Worm (Caenorhabditis elegans) whole organism, L3 larva: ENCODE data around the gene cyb-2.1.
"Not testable (repeated sequence)": the region's sequence is repeated elsewhere in the genome, so short reads cannot be mapped to it uniquely, and the experiment has no call there.

ENCODE experiments used
- R02D3.7 ChIP-seq: fragments of 150-350 bp; optimal IDR thresholded peaks from 2 replicates; lab custom pipeline; 2014; ENCODE audit warnings: missing biosample characterization, missing genetic modification characterization
- ZK546.5 ChIP-seq: sonication (generic microtip); optimal IDR thresholded peaks from 2 replicates; lab custom pipeline; 2017; ENCODE audit warnings: missing biosample characterization, missing genetic modification characterization
- aly-2 ChIP-seq: fragments of 150-350 bp; optimal IDR thresholded peaks from 2 replicates; lab custom pipeline; 2014; ENCODE audit warnings: missing biosample characterization, missing genetic modification characterization
- ama-1 ChIP-seq: fragments of 150-350 bp; optimal IDR thresholded peaks from 2 replicates; lab custom pipeline; 2018
- ceh-16 ChIP-seq: sonication (generic microtip); optimal IDR thresholded peaks from 2 replicates; lab custom pipeline; 2017; ENCODE audit warnings: missing biosample characterization, missing genetic modification characterization
- ceh-28 ChIP-seq: fragments of 150-350 bp; optimal IDR thresholded peaks from 2 replicates; lab custom pipeline; 2014; ENCODE audit warnings: missing biosample characterization, missing genetic modification reagents, missing genetic modification characterization
- ceh-82 ChIP-seq: fragments of 150-350 bp; optimal IDR thresholded peaks from 2 replicates; lab custom pipeline; 2014; ENCODE audit warnings: missing biosample characterization, missing genetic modification characterization
- ceh-9 ChIP-seq: sonication (generic microtip); optimal IDR thresholded peaks from 2 replicates; lab custom pipeline; 2018; ENCODE audit warnings: missing biosample characterization, missing genetic modification characterization
- daf-12 ChIP-seq: fragments of 150-350 bp; optimal IDR thresholded peaks from 2 replicates; lab custom pipeline; 2014; ENCODE audit warnings: missing biosample characterization, missing genetic modification reagents, missing genetic modification characterization
- egl-27 ChIP-seq: sonication (generic microtip); optimal IDR thresholded peaks from 4 replicates; lab custom pipeline; 2017; ENCODE audit warnings: missing biosample characterization, missing genetic modification reagents, missing genetic modification characterization
- egl-5 ChIP-seq: fragments of 150-350 bp; optimal IDR thresholded peaks from 2 replicates; lab custom pipeline; 2017; ENCODE audit warnings: missing biosample characterization, missing genetic modification reagents, missing genetic modification characterization, inconsistent platforms
- elt-1 ChIP-seq: fragments of 150-350 bp; optimal IDR thresholded peaks from 2 replicates; lab custom pipeline; 2014; ENCODE audit warnings: missing biosample characterization, missing genetic modification characterization
- elt-2 ChIP-seq: sonication (generic microtip); optimal IDR thresholded peaks from 2 replicates; lab custom pipeline; 2016; ENCODE audit warnings: missing genetic modification reagents, mild to moderate bottlenecking, missing genetic modification characterization, missing compliant biosample characterization
- elt-3 ChIP-seq, 3 experiments: fragments of 150-350 bp in 1 of 3; sonication (generic microtip) in 2 of 3; optimal IDR thresholded peaks; 2 replicates in 2 of 3; 4 replicates in 1 of 3; lab custom pipeline; 2014 to 2017; ENCODE audit warnings: missing biosample characterization in 3 of 3, missing genetic modification characterization in 3 of 3
- fkh-10 ChIP-seq: sonication (generic microtip); optimal IDR thresholded peaks from 2 replicates; lab custom pipeline; 2017; ENCODE audit warnings: missing biosample characterization, missing genetic modification reagents, missing genetic modification characterization
- fkh-2 ChIP-seq: fragments of 150-350 bp; optimal IDR thresholded peaks from 2 replicates; lab custom pipeline; 2014; ENCODE audit warnings: missing biosample characterization, missing genetic modification reagents, missing genetic modification characterization
- fos-1 ChIP-seq: fragments of 150-350 bp; optimal IDR thresholded peaks from 2 replicates; lab custom pipeline; 2014; ENCODE audit warnings: missing biosample characterization, missing genetic modification characterization
- jun-1 ChIP-seq: fragments of 150-350 bp; optimal IDR thresholded peaks from 2 replicates; lab custom pipeline; 2014; ENCODE audit warnings: missing biosample characterization, missing genetic modification reagents, missing genetic modification characterization
- lin-15B ChIP-seq: fragments of 150-350 bp; optimal IDR thresholded peaks from 2 replicates; lab custom pipeline; 2014; ENCODE audit warnings: missing biosample characterization, missing genetic modification characterization
- lin-39 ChIP-seq: fragments of 150-350 bp; optimal IDR thresholded peaks from 2 replicates; lab custom pipeline; 2018; ENCODE audit warnings: missing biosample characterization, missing genetic modification reagents, missing genetic modification characterization
- lsy-12 ChIP-seq: sonication (generic microtip); optimal IDR thresholded peaks from 2 replicates; lab custom pipeline; 2016; ENCODE audit warnings: mild to moderate bottlenecking, missing genetic modification characterization, missing compliant biosample characterization
- mdl-1 ChIP-seq: fragments of 150-350 bp; optimal IDR thresholded peaks from 2 replicates; lab custom pipeline; 2014; ENCODE audit warnings: missing biosample characterization, missing genetic modification characterization
- nfya-1 ChIP-seq: sonication (generic microtip); optimal IDR thresholded peaks from 2 replicates; lab custom pipeline; 2017; ENCODE audit warnings: missing genetic modification characterization, mild to moderate bottlenecking, missing compliant biosample characterization, antibody characterized with exemption, moderate library complexity; ENCODE audit not compliant: insufficient read depth
- nhr-11 ChIP-seq: fragments of 150-350 bp; optimal IDR thresholded peaks from 2 replicates; lab custom pipeline; 2014; ENCODE audit warnings: missing biosample characterization, missing genetic modification characterization
- nhr-23 ChIP-seq: fragments of 150-350 bp; optimal IDR thresholded peaks from 2 replicates; lab custom pipeline; 2014; ENCODE audit warnings: missing biosample characterization, missing genetic modification reagents, missing genetic modification characterization
- nhr-237 ChIP-seq: fragments of 150-350 bp; optimal IDR thresholded peaks from 2 replicates; lab custom pipeline; 2014; ENCODE audit warnings: missing biosample characterization, missing genetic modification characterization
- nhr-25 ChIP-seq: sonication (generic microtip); optimal IDR thresholded peaks from 2 replicates; lab custom pipeline; 2017; ENCODE audit warnings: missing biosample characterization, missing genetic modification characterization
- nhr-43 ChIP-seq: sonication (generic microtip); optimal IDR thresholded peaks from 2 replicates; lab custom pipeline; 2016; ENCODE audit warnings: mild to moderate bottlenecking, missing genetic modification characterization, missing compliant biosample characterization; ENCODE audit not compliant: poor library complexity, severe bottlenecking
- nhr-67 ChIP-seq: fragments of 150-350 bp; optimal IDR thresholded peaks from 2 replicates; lab custom pipeline; 2014; ENCODE audit warnings: missing biosample characterization, missing genetic modification characterization
- nhr-76 ChIP-seq: fragments of 150-350 bp; sonication (generic microtip); optimal IDR thresholded peaks from 5 replicates; lab custom pipeline; 2014; ENCODE audit warnings: missing biosample characterization, missing genetic modification characterization
- sea-2 ChIP-seq: fragments of 150-350 bp; sonication (generic microtip); optimal IDR thresholded peaks from 4 replicates; lab custom pipeline; 2014; ENCODE audit warnings: missing biosample characterization, missing genetic modification reagents, missing genetic modification characterization
- tbx-2 ChIP-seq: sonication (generic microtip); optimal IDR thresholded peaks from 2 replicates; lab custom pipeline; 2016; ENCODE audit warnings: mild to moderate bottlenecking, missing genetic modification characterization, missing compliant biosample characterization
- unc-39 ChIP-seq: sonication (generic microtip); optimal IDR thresholded peaks from 4 replicates; lab custom pipeline; 2017; ENCODE audit warnings: missing biosample characterization, missing genetic modification characterization
- unc-62 ChIP-seq: fragments of 150-350 bp; sonication (generic microtip); optimal IDR thresholded peaks from 4 replicates; lab custom pipeline; 2014; ENCODE audit warnings: missing biosample characterization, missing genetic modification reagents, missing genetic modification characterization
- zag-1 ChIP-seq: fragments of 150-350 bp; optimal IDR thresholded peaks from 2 replicates; lab custom pipeline; 2014; ENCODE audit warnings: missing biosample characterization, missing genetic modification characterization
- ztf-11 ChIP-seq: fragments of 150-350 bp; optimal IDR thresholded peaks from 2 replicates; lab custom pipeline; 2014; ENCODE audit warnings: missing biosample characterization, missing genetic modification characterization
- ztf-4 ChIP-seq: fragments of 150-350 bp; optimal IDR thresholded peaks from 2 replicates; lab custom pipeline; 2014; ENCODE audit warnings: missing biosample characterization, missing genetic modification characterization

cyb-2.1 gene

ce11 chrIV:10948797-10949196 is 37.0 kb upstream of the cyb-2.1 start, which contains the start of gene Y69E1A.1:
Gene Y69E1A.1 (minus strand): TSS chrIV:10948897.
- TF ChIP-seq ceh-16 (no peak), lin-15B (tag; lab: Kevin White, UChicago) (no peak), daf-12 (tag; lab: Kevin White, UChicago) (no peak), nhr-237 (no peak)

- TF ChIP-seq sea-2 (GFP tag; lab: Kevin White, UChicago) (no peak), ama-1 (lab: Kevin White, UChicago) (no peak), ceh-28 (no peak), egl-27 (no peak), ceh-9 (tag; lab: Kevin White, UChicago) (no peak), elt-2 (tag; lab: Kevin White, UChicago) (no peak), nhr-23 (no peak), daf-12 (tag; lab: Kevin White, UChicago) (no peak), lin-39 (tag; lab: Kevin White, UChicago) (no peak)
Measured at ce11 chrIV:10949510-10949909, 36.3 kb upstream of the cyb-2.1 start, which contains the start of gene nsph-3.1. Gene nsph-3.1 (plus strand): TSS chrIV:10949810.

- no peak for TF ChIP-seq fkh-10 (GFP tag; lab: Kevin White, UChicago)
- peak; percentile 41 for TF ChIP-seq nhr-43 (tag; lab: Kevin White, UChicago)
- TF ChIP-seq, all 47 proteins: peak for 1
Measured at ce11 chrIV:10950363-10951214, 35.2 kb upstream of the cyb-2.1 start.

- TF ChIP-seq nhr-23 (no peak), lsy-12 (no peak), ztf-11 (no peak), unc-62 (no peak), ztf-4 (no peak), ceh-82 (tag; lab: Kevin White, UChicago) (no peak), unc-39 (tag; lab: Kevin White, UChicago) (no peak), ZK546.5 (tag; lab: Kevin White, UChicago) (no peak), nhr-11 (tag; lab: Kevin White, UChicago) (no peak), elt-1 (tag; lab: Kevin White, UChicago) (no peak)
Measured at ce11 chrIV:10951997-10952396, 33.8 kb upstream of the cyb-2.1 start, which contains the start of gene Y69E1A.3. Gene Y69E1A.3 (plus strand): TSS chrIV:10952297.

DNA sequence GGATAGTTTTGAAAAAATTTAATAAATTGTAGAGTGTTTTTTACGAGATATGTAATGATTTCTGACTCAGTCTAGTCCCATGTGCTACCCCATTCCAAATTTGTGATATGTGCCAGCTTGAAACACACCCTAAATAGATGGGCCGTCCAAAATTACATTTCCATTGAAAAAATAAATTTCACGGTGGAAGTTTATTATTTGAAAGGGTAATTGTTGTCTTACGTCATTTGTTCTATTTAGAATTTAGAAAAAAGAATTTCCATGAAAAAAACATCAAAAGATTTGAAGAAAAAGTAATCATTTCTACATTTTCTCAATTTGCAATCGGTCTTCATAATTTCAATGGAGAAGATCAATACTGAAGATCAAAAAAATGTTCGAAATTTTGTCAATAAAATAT is 30.8 kb upstream of the cyb-2.1 start, which contains the start of gene Y69E1A.4:
TSS of gene Y69E1A.4 (plus strand) at position 301 of the 400 bp plus-strand sequence.
- TF ChIP-seq nhr-67, zag-1, tbx-2 (tag; lab: Kevin White, UChicago): not testable (repeated sequence)

DNA sequence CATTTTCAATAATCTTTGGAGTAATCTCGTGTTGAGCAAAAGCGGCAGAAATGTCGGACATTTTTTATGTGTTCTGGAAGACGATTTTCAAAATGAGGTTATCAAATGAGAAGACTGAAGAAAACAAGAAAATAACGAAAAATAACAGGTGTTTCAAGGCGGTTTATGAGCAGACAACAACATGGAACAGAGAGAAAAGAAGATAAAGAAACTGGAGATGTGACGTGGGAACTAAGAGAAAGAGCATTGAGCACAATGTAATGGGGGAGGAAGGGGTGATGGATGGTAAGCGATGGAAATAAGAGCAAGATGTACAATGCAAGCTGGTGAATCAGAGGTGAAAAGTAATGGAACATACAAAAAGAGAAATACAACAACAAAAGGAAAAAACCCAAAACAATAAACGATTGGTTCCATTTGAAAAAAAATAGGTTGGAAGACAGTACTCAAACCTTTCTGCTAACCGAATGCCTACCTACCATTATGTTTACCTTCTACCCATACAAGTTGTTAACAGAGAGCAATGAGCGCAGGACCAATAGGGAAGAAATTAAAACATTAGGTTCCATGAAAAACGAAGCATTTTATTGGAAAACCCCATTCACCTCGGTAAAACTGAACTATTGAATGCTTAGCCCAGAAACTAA is 28.1 kb upstream of the cyb-2.1 start, which contains the start of gene Y69E1A.5:
TSS of gene Y69E1A.5 (minus strand) at position 73 of the 647 bp plus-strand sequence.
- no peak for TF ChIP-seq fkh-2 (tag; lab: Kevin White, UChicago)
- TF ChIP-seq lin-15B (tag; lab: Kevin White, UChicago): no peak
- TF ChIP-seq jun-1 (tag; lab: Kevin White, UChicago): no peak
- no peak for TF ChIP-seq nhr-67 (tag; lab: Kevin White, UChicago)
- no peak for TF ChIP-seq R02D3.7 (tag; lab: Kevin White, UChicago)
- TF ChIP-seq mdl-1: no peak
- TF ChIP-seq lsy-12: no peak
- no peak for TF ChIP-seq ceh-28
- TF ChIP-seq egl-5 (tag; lab: Kevin White, UChicago): no peak
- TF ChIP-seq ama-1 (lab: Kevin White, UChicago): no peak
- TF ChIP-seq elt-3 (tag; optimal IDR thresholded peaks at IDR 0.05; lab: Kevin White, UChicago): no peak
- TF ChIP-seq fos-1: no peak
- no peak for TF ChIP-seq nhr-76 (tag; lab: Kevin White, UChicago)
- TF ChIP-seq nfya-1 (tag; lab: Kevin White, UChicago): no peak
- no peak for TF ChIP-seq aly-2 (tag; lab: Kevin White, UChicago)
- TF ChIP-seq egl-27: no peak
- no peak for TF ChIP-seq ceh-16
- no peak for TF ChIP-seq nhr-25 (tag; lab: Kevin White, UChicago)
